Fruit fly (Drosophila melanogaster) whole organism, adult: ENCODE data around the gene bab1.

Source experiments
- CG11617 ChIP-seq: fragments of 200-800 bp; sonication (Bioruptor generic); optimal IDR thresholded peaks from 2 replicates; lab custom pipeline; 2017; ENCODE audit warnings: mild to moderate bottlenecking, missing biosample characterization, missing genetic modification reagents, missing genetic modification characterization
- CG12768 ChIP-seq: fragments of 200-800 bp; sonication (Bioruptor generic); optimal IDR thresholded peaks from 2 replicates; lab custom pipeline; 2017; ENCODE audit warnings: missing biosample characterization, missing genetic modification characterization, mild to moderate bottlenecking, moderate library complexity, missing genetic modification reagents
- CG5204 ChIP-seq: fragments of 200-800 bp; sonication (Bioruptor generic); optimal IDR thresholded peaks from 2 replicates; lab custom pipeline; 2016; ENCODE audit warnings: missing biosample characterization, missing genetic modification characterization
- Hr96 ChIP-seq: fragments of 200-800 bp; sonication (Bioruptor generic); optimal IDR thresholded peaks from 2 replicates; lab custom pipeline; 2016; ENCODE audit warnings: missing biosample characterization, missing genetic modification characterization
- cic ChIP-seq: fragments of 200-800 bp; sonication (Bioruptor generic); optimal IDR thresholded peaks from 2 replicates; lab custom pipeline; 2017; ENCODE audit warnings: missing biosample characterization, mild to moderate bottlenecking, missing genetic modification characterization, moderate library complexity
- cnc ChIP-seq, 2 experiments: fragments of >200 bp; optimal IDR thresholded peaks; 2 replicates each; lab custom pipeline; 2017
- kay ChIP-seq: fragments of 200-800 bp; sonication (Bioruptor generic); peaks from one replicate; lab custom pipeline; 2016; ENCODE audit warnings: missing biosample characterization, missing genetic modification characterization, borderline replicate concordance
- toe ChIP-seq: fragments of 200-800 bp; sonication (Bioruptor generic); optimal IDR thresholded peaks from 2 replicates; lab custom pipeline; 2016; ENCODE audit warnings: missing biosample characterization, missing genetic modification characterization

dm6 chr3L:1022783-1023182 lies 78.1 kb downstream of the bab1 start:
- TF ChIP-seq cic (GFP tag; lab: Kevin White, UChicago) (no peak), cnc (optimal IDR thresholded peaks at IDR 0.05; lab: Kevin White, UChicago) (no peak), CG12768 (GFP tag; lab: Kevin White, UChicago) (peak; percentile 18), kay (GFP tag; lab: Kevin White, UChicago) (no peak), CG5204 (GFP tag; lab: Kevin White, UChicago) (no peak), Hr96 (GFP tag; lab: Kevin White, UChicago) (no peak), toe (GFP tag; lab: Kevin White, UChicago) (no peak), CG11617 (no peak)
